Worm (Caenorhabditis elegans): Measurements from ENCODE around the gene npr-17.
"Not testable (repeated sequence)": the region's sequence is repeated elsewhere in the genome, so short reads cannot be mapped to it uniquely, and the experiment has no call there.

The npr-17 gene

DNA sequence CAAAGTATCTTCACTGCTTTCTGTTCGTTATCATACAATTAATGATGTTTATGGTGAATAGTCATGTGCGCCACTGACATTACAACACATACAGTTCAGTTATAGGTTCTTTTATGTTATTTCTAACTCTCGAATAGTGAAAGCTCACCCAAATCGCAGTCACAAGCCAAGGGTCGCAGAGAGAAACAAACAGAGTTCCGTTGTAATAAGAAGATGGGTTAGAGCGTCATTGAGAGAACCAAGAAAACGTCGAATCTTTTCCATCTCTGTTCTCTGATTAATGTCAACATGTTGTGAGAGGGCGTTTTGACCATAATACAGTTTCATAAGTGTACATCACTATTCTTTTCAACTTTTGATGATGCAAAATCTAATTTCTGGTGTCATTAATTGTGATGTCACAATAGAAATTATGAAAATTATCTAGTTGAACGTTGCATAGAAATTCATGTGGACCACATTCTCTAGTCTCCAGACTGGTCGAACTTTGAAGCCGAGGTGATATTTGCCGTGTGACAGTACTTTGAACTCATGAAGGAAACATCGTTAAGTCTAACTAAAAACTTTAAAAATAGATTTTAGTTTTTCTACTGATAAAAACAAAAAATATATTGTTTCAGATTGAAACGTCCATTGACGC, 22.2 kb downstream of the npr-17 start:
- TF ChIP-seq ref-1 (GFP tag; conservative IDR thresholded peaks at IDR 0.05) (no peak), ztf-23 (GFP tag; IDR thresholded peaks at IDR 0.05) (no peak), ztf-29 (GFP tag; IDR thresholded peaks at IDR 0.05) (no peak), flt-1 (GFP tag; IDR thresholded peaks at IDR 0.05) (no peak), klf-2 (GFP tag; conservative IDR thresholded peaks at IDR 0.05) (no peak), tab-1 (GFP tag; IDR thresholded peaks at IDR 0.05) (no peak)

DNA sequence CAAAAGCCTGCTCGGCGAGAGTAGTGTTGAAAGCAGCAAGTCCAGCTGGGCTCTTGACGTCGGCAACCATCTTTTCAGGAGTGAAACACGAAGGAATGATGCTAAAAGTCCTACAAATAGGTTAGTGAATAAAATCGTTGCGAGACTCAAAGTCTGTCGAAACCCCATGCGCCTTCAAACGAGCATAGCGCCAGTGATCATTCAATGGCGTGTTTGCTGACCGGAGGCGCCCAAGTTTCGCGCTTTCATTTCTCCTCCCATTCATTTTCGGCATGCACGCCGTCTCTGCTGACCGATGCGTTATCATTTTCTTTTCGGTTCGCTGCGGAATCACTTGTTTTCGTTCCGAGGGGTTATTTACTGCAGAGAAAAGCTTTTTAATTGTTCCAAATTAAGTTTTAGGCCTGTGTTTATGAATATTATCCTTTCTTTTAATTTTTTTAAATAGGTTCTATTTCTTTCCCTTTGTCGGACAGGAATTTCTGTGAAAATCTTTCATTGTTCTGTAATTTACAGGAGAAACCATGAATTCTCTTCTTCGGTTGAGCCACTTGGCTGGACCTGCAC, 23.0 kb downstream of the npr-17 start, which contains the start of the genes eef-1B.1 and aco-2:
eef-1B.1 (minus strand) TSS at position 186 of the 567 bp plus-strand sequence.
aco-2 (plus strand) TSS at position 517 of the 567 bp plus-strand sequence.
- TF ChIP-seq tab-1 (GFP tag; IDR thresholded peaks at IDR 0.05) = no peak
- peak; percentile 1 for TF ChIP-seq cog-1 (tag; optimal IDR thresholded peaks at IDR 0.05)
- no peak for TF ChIP-seq klf-2 (GFP tag; conservative IDR thresholded peaks at IDR 0.05)

DNA sequence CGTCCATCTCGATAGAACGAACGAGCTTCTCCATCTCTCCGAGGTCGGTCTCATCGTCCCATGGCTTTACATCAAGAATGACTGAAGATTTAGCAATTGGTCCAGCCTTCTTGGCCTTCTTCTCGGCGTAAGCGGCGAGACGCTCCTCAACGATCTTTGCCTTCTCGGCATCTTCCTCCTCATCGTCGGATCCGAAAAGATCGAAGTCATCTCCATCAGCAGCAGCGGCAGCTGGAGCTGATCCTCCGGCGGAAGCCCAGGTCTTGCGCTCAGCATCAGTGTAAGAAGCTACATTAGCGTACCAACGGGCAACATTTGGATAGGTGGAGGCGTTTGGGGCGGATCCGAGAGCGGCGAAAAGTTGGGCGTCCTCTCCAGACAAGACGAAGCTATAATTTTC, 23.6 kb downstream of the npr-17 start:
- TF ChIP-seq ref-1 (GFP tag; conservative IDR thresholded peaks at IDR 0.05) (no peak), klf-2 (GFP tag; conservative IDR thresholded peaks at IDR 0.05) (no peak), flt-1 (GFP tag; IDR thresholded peaks at IDR 0.05) (no peak), ztf-29 (GFP tag; IDR thresholded peaks at IDR 0.05) (no peak), cog-1 (tag; optimal IDR thresholded peaks at IDR 0.05) (no peak), tab-1 (GFP tag; IDR thresholded peaks at IDR 0.05) (no peak), T22C8.4 (GFP tag; IDR thresholded peaks at IDR 0.05) (no peak), ztf-23 (GFP tag; IDR thresholded peaks at IDR 0.05) (no peak), med-1 (GFP tag; optimal IDR thresholded peaks at IDR 0.05; ENCODE audit: insufficient read depth) (no peak)

DNA sequence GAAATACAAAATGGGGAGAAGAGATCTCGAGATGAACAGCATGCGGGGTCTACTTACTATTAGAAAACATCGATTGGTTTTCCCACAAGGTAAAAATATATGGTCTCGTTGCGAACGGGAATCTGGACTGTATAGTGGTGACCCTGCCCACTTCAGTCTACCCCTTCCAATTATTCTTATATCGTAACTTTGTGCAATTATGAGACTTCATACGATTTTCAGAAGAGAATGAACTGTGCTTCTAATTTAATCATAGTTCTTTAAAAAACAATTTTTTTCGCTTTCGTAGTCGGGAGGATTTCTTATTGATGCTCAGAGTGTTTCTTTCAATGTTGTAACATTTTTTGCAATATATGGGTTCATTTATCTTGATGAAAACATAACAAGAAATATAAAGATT, 24.2 kb downstream of the npr-17 start, which contains the start of gene F54H12.5:
F54H12.5 (minus strand) TSS at position 101 of the 400 bp plus-strand sequence.
- TF ChIP-seq med-1 (GFP tag; optimal IDR thresholded peaks at IDR 0.05; ENCODE audit: insufficient read depth) = no peak
- no peak for TF ChIP-seq ref-1 (GFP tag; conservative IDR thresholded peaks at IDR 0.05)
- no peak for TF ChIP-seq flt-1 (GFP tag; IDR thresholded peaks at IDR 0.05)
- TF ChIP-seq ztf-29 (GFP tag; IDR thresholded peaks at IDR 0.05) = no peak
- no peak for TF ChIP-seq cog-1 (tag; optimal IDR thresholded peaks at IDR 0.05)
- no peak for TF ChIP-seq T22C8.4 (GFP tag; IDR thresholded peaks at IDR 0.05)
- TF ChIP-seq tab-1 (GFP tag; IDR thresholded peaks at IDR 0.05) = no peak
- TF ChIP-seq ztf-23 (GFP tag; IDR thresholded peaks at IDR 0.05) = no peak
- TF ChIP-seq klf-2 (GFP tag; conservative IDR thresholded peaks at IDR 0.05) = no peak

DNA sequence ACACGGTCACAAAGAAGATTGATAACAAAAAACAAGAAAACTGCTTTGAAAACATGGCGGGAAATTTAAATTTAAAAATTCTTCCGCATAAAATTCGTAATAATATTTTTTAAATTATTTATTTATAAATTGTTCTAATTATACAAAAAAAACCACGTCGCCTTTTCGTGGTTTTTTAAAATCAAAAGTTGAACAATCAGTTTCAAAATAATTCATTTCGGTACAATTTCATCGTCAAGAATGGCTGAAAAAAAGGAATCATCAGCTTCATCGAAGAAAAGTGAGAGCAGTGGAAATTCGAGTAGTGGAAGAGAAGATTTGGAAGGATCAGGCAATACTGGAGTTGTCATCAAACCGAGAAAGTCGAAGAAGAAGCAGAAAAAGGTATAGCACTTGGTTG, 27.1 kb downstream of the npr-17 start, which contains the start of the genes F54H12.8 and F54H12.7:
F54H12.8 (minus strand) TSS at position 101 of the 400 bp plus-strand sequence.
F54H12.7 (plus strand) TSS at position 229 of the 400 bp plus-strand sequence.
- TF ChIP-seq flt-1 (GFP tag; IDR thresholded peaks at IDR 0.05) (no peak), med-1 (GFP tag; optimal IDR thresholded peaks at IDR 0.05; ENCODE audit: insufficient read depth) (no peak), ztf-29 (GFP tag; IDR thresholded peaks at IDR 0.05) (no peak), klf-2 (GFP tag; conservative IDR thresholded peaks at IDR 0.05) (no peak), ztf-23 (GFP tag; IDR thresholded peaks at IDR 0.05) (no peak), cog-1 (tag; optimal IDR thresholded peaks at IDR 0.05) (no peak), tab-1 (GFP tag; IDR thresholded peaks at IDR 0.05) (no peak), T22C8.4 (GFP tag; IDR thresholded peaks at IDR 0.05) (no peak), ref-1 (GFP tag; conservative IDR thresholded peaks at IDR 0.05) (no peak)

DNA sequence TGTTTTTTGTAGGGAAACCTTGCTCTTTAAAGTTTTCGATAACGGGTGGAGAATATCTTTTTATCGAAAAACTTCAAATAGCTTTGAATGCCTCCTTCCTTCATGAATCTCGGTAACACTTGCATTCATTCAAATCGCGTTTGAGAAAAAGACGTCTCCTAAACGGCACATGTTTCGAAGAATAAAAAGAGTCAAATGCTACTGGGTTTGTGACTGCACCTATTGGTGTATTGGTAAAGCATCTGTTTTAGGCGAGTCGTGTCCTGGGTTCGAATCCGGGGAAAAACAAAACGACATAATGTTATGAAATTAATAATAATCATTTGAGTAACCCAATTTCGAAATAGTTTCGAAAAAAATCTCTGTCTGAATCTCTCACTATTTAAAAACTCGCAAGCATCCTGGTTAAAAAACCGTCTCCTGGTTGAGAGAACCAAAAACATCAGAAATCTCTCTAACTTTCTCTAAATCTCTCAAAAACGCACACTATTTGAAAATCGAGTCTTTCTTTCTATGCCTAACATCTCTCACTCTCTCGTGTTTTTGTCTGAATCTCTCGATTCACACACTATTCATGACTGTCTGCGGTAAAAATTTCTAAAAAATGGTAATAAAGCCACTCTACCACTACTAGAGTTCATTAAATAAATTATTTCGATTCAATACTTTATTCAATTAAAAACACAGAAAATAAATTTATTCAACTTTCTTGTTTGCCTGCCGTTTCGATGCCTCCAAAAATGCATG, 30.1 kb downstream of the npr-17 start:
- TF ChIP-seq flt-1 (GFP tag; IDR thresholded peaks at IDR 0.05) = 0 out of 2 replicates have a peak, but pooled peaks have one; percentile 53

DNA sequence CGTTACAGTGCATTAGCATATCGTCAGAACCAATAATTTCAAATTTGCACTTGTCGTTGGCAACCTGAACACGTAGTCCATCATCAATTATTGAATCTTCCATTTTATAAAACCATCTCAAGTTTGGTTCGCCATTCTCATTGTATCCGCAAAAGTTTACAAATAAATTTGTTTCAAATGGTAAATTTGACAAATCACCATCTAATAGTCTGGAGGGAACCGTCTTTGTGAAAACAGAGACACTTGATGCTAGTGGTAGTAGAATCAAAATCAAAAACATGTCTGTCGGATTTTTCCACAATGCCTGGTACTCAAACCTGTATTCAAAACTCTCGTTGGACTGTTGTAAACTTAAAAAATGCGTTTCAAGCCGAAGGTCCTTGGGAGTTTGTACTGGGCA, 32.0 kb downstream of the npr-17 start, which contains the start of gene F54H12.2:
F54H12.2 (plus strand) TSS at position 301 of the 400 bp plus-strand sequence.
- not testable (repeated sequence) for TF ChIP-seq ztf-23 (GFP tag; IDR thresholded peaks at IDR 0.05); klf-2 (GFP tag; conservative IDR thresholded peaks at IDR 0.05); med-1 (GFP tag; optimal IDR thresholded peaks at IDR 0.05; ENCODE audit: insufficient read depth)

DNA sequence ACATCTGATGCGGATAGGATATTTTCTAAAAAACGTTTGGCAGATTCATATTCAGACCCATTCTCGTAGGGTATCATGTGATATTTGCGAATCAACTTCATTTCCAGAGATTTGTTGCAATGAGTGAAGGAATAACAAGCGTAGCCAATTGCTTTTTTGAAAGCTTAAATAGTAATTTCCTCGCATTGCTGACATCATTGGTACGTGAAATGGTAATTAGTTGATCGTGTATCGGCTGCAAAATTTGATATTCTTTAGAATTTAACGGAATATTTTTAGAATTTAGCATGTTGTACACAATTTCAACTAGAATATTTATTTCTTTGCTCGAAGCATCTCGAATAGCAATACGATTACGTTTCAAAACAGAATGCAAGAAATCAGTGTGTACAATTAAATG, 33.6 kb downstream of the npr-17 start, which contains the start of gene F54H12.4:
F54H12.4 (minus strand) TSS at position 101 of the 400 bp plus-strand sequence.
- not testable (repeated sequence) for TF ChIP-seq tab-1, T22C8.4, flt-1 (GFP tag; IDR thresholded peaks at IDR 0.05)

DNA sequence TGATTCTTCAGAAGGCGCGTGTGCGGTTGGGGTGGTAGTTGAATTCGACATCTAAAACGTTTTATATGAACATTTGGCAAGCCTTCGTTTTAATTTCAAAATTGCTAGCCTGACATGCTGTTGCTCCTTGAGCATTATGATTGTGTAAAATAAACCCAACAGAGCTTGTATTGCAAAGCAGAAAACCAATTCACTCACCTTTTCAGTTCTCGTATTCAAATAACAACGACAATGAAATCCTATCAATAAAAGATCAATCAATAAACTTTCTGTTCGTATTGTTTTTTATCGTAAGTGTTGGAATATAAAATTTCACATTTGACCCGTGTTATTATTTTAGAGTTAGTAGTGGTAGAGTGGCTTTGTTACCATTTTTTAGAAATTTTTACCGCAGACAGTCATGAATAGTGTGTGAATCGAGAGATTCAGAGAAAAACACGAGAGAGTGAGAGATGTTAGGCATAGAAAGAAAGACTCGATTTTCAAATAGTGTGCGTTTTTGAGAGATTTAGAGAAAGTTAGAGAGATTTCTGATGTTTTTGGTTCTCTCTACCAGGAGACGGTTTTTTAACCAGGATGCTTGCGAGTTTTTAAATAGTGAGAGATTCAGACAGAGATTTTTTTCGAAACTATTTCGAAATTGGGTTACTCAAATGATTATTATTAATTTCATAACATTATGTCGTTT, 37.2 kb downstream of the npr-17 start, which contains the start of gene F54H12.10:
F54H12.10 (minus strand) TSS at position 51 of the 688 bp plus-strand sequence.
- not testable (repeated sequence) for TF ChIP-seq ztf-23, ztf-29, tab-1 (GFP tag; IDR thresholded peaks at IDR 0.05)

All from whole organism, midembryonic.